Worm (Caenorhabditis elegans) whole organism, mixed stage, embryonic: ENCODE results near the gene srw-7.

ENCODE experiments used
- cnd-1 ChIP-seq: fragments of 200-800 bp; sonication (Bioruptor generic); optimal IDR thresholded peaks from 2 replicates; lab custom pipeline; 2018; ENCODE audit warnings: mild to moderate bottlenecking, missing genetic modification characterization, missing compliant biosample characterization
- drap-1 ChIP-seq: fragments of 200-800 bp; sonication (Bioruptor generic); optimal IDR thresholded peaks from 3 replicates; lab custom pipeline; 2018; ENCODE audit warnings: mild to moderate bottlenecking, missing genetic modification characterization, missing compliant biosample characterization
- elt-1 ChIP-seq: sonication (generic microtip); optimal IDR thresholded peaks from 2 replicates; lab custom pipeline; 2017; ENCODE audit warnings: missing genetic modification characterization, mild to moderate bottlenecking, missing compliant biosample characterization, antibody characterized with exemption, moderate library complexity, borderline replicate concordance; ENCODE audit not compliant: insufficient read depth
- flh-1 ChIP-seq: fragments of 200-800 bp; sonication (Bioruptor generic); optimal IDR thresholded peaks from 2 replicates; lab custom pipeline; 2018; ENCODE audit warnings: mild to moderate bottlenecking, missing genetic modification characterization, moderate library complexity, missing compliant biosample characterization
- ham-2 ChIP-seq: fragments of 200-800 bp; sonication (Bioruptor generic); optimal IDR thresholded peaks from 2 replicates; lab custom pipeline; 2018; ENCODE audit warnings: mild to moderate bottlenecking, missing genetic modification characterization, missing compliant biosample characterization
- lsy-2 ChIP-seq: fragments of 150-350 bp; optimal IDR thresholded peaks from 2 replicates; lab custom pipeline; 2014; ENCODE audit warnings: missing biosample characterization, missing genetic modification characterization
- mep-1 ChIP-seq: fragments of 150-350 bp; optimal IDR thresholded peaks from 2 replicates; lab custom pipeline; 2017; ENCODE audit warnings: missing biosample characterization, missing genetic modification reagents, missing genetic modification characterization, inconsistent platforms
- nhr-12 ChIP-seq: fragments of 150-350 bp; optimal IDR thresholded peaks from 2 replicates; lab custom pipeline; 2014; ENCODE audit warnings: missing biosample characterization, missing genetic modification characterization
- nhr-237 ChIP-seq: fragments of 150-350 bp; optimal IDR thresholded peaks from 2 replicates; lab custom pipeline; 2014; ENCODE audit warnings: missing biosample characterization, missing genetic modification characterization
- nhr-76 ChIP-seq: sonication (generic microtip); optimal IDR thresholded peaks from 2 replicates; lab custom pipeline; 2017; ENCODE audit warnings: missing biosample characterization, missing genetic modification characterization
- snpc-4 ChIP-seq: fragments of 150-350 bp; optimal IDR thresholded peaks from 2 replicates; lab custom pipeline; 2014; ENCODE audit warnings: missing biosample characterization, missing genetic modification characterization
- unc-39 ChIP-seq: fragments of 150-350 bp; optimal IDR thresholded peaks from 2 replicates; lab custom pipeline; 2014; ENCODE audit warnings: missing biosample characterization, missing genetic modification characterization
- unc-62 ChIP-seq: fragments of 150-350 bp; optimal IDR thresholded peaks from 2 replicates; lab custom pipeline; 2014; ENCODE audit warnings: missing biosample characterization, missing genetic modification reagents, missing genetic modification characterization
- ztf-11 ChIP-seq: fragments of 150-350 bp; optimal IDR thresholded peaks from 2 replicates; lab custom pipeline; 2014; ENCODE audit warnings: missing biosample characterization, missing genetic modification characterization

DNA sequence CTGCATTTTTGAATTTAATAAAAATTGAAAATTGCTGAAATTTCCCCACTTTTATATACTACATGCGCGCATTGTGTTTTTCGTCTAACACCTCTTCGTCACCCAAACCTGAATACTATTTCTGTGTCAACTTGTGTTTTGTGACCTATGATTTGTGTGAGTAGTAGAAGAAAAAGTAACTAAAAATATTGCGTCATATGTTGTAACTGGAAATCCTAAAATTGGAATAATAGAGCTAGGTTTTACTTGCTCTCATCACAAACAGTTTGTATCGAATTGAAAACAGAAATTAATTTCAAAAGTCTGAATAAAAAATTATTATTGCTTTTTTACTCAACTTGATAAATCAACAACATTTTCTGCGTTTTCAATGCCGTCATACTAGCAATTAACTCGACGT lies 562 bp upstream of the srw-7 start, which contains the start of gene R08F11.4:
- TF ChIP-seq cnd-1 (tag; lab: Kevin White, UChicago) (no peak), ztf-11 (tag; lab: Kevin White, UChicago) (no peak), lsy-2 (tag; lab: Kevin White, UChicago) (no peak), elt-1 (tag; lab: Kevin White, UChicago) (no peak), drap-1 (no peak), flh-1 (GFP tag; lab: Kevin White, UChicago) (no peak), unc-62 (GFP tag; lab: Kevin White, UChicago) (no peak), nhr-12 (tag; lab: Kevin White, UChicago) (no peak), nhr-237 (no peak), unc-39 (tag; lab: Kevin White, UChicago) (no peak), nhr-76 (tag; lab: Kevin White, UChicago) (no peak), mep-1 (tag; lab: Kevin White, UChicago) (no peak), snpc-4 (tag; lab: Kevin White, UChicago) (no peak), ham-2 (GFP tag; lab: Kevin White, UChicago) (no peak)
